Fruit fly (Drosophila melanogaster) whole organism, wandering third instar larva: Measurements from ENCODE around the gene MFS9.

Experiments
- CG9705 ChIP-seq: fragments of 200-800 bp; sonication (Bioruptor generic); optimal IDR thresholded peaks from 2 replicates; lab custom pipeline; 2018; ENCODE audit warnings: missing biosample characterization, mild to moderate bottlenecking, missing genetic modification characterization
- CrebA ChIP-seq: fragments of 200-800 bp; sonication (Bioruptor generic); optimal IDR thresholded peaks from 2 replicates; lab custom pipeline; 2016; ENCODE audit warnings: missing biosample characterization, mild to moderate bottlenecking, missing genetic modification characterization, borderline replicate concordance
- Dfd ChIP-seq: fragments of >200 bp; optimal IDR thresholded peaks from 2 replicates; lab custom pipeline; 2017; ENCODE audit warnings: missing biosample characterization, missing genetic modification characterization
- Myc ChIP-seq: fragments of >200 bp; optimal IDR thresholded peaks from 2 replicates; lab custom pipeline; 2017
- br ChIP-seq: fragments of 200-800 bp; sonication (Bioruptor generic); optimal IDR thresholded peaks from 2 replicates; lab custom pipeline; 2016; ENCODE audit warnings: missing biosample characterization, missing genetic modification characterization
- dl ChIP-seq, 2 experiments: fragments of 175-275, 200-275 bp in 1 of 2; fragments of 200-275 bp in 1 of 2; sonication (Bioruptor generic); optimal IDR thresholded peaks; lab custom pipeline; 2018; ENCODE audit warnings: mild to moderate bottlenecking in 2 of 2, missing biosample characterization in 2 of 2, missing genetic modification characterization in 2 of 2, moderate library complexity in 2 of 2; ENCODE audit not compliant: partially characterized antibody in 2 of 2, insufficient read depth in 1 of 2
- ey ChIP-seq: fragments of 200-800 bp; sonication (Bioruptor generic); optimal IDR thresholded peaks from 2 replicates; lab custom pipeline; 2016; ENCODE audit warnings: missing biosample characterization, missing genetic modification characterization
- fru ChIP-seq: fragments of 200-800 bp; sonication (Bioruptor generic); optimal IDR thresholded peaks from 3 replicates; lab custom pipeline; 2016; ENCODE audit warnings: missing biosample characterization, mild to moderate bottlenecking, missing genetic modification characterization
- h ChIP-seq: fragments of 200-800 bp; sonication (Bioruptor generic); optimal IDR thresholded peaks from 3 replicates; lab custom pipeline; 2016; ENCODE audit warnings: missing biosample characterization, mild to moderate bottlenecking, missing genetic modification characterization
- jim ChIP-seq: fragments of 175-275, 200-325 bp; sonication (Bioruptor generic); optimal IDR thresholded peaks from 2 replicates; lab custom pipeline; 2016; ENCODE audit warnings: missing biosample characterization, mild to moderate bottlenecking, missing genetic modification characterization
- lola ChIP-seq: fragments of >200 bp; optimal IDR thresholded peaks from 2 replicates; lab custom pipeline; 2017; ENCODE audit warnings: missing biosample characterization, missing genetic modification characterization
- rgr ChIP-seq: fragments of 200-800 bp; sonication (Bioruptor generic); optimal IDR thresholded peaks from 3 replicates; lab custom pipeline; 2016; ENCODE audit warnings: missing biosample characterization, mild to moderate bottlenecking, missing genetic modification characterization

- TF ChIP-seq lola (GFP tag; lab: Kevin White, UChicago) (no peak), ey (GFP tag; lab: Kevin White, UChicago) (no peak), br (GFP tag; lab: Kevin White, UChicago) (no peak), jim (GFP tag; lab: Kevin White, UChicago) (no peak), Dfd (GFP tag; lab: Kevin White, UChicago) (no peak), CrebA (GFP tag; lab: Kevin White, UChicago) (no peak), rgr (GFP tag; lab: Kevin White, UChicago) (no peak), fru (GFP tag; lab: Kevin White, UChicago) (no peak), h (GFP tag; lab: Kevin White, UChicago) (no peak), CG9705 (no peak), dl (GFP tag; optimal IDR thresholded peaks at IDR 0.05; lab: Kevin White, UChicago; ENCODE audit: insufficient read depth in 1 of 2, partially characterized antibody in 2 of 2) (no peak), Myc (lab: Kevin White, UChicago) (no peak)
Observed at dm6 chr3R:20501910-20502309, 10.4 kb downstream of the MFS9 start, which contains the start of gene CG46441.
